Fruit fly (Drosophila melanogaster) whole organism, pupa: ENCODE measurements around the gene Ltn1.

Experiments
- CG10348 ChIP-seq: fragments of 200-800 bp; sonication (Bioruptor generic); IDR thresholded peaks from 2 replicates; pipeline ENCODE4 v1.3.6; 2022; ENCODE audit warnings: missing biosample characterization, missing genetic modification characterization
- CG12605 ChIP-seq: fragments of 200-800 bp; sonication (Bioruptor generic); IDR thresholded peaks from 2 replicates; pipeline ENCODE4 v1.3.6; 2022; ENCODE audit warnings: missing biosample characterization, missing genetic modification characterization
- CG15710 ChIP-seq: fragments of 200-800 bp; sonication (Bioruptor generic); optimal IDR thresholded peaks from 2 replicates; lab custom pipeline; 2018; ENCODE audit warnings: missing biosample characterization, mild to moderate bottlenecking, missing genetic modification characterization, moderate library complexity
- CG17806 ChIP-seq: fragments of 200-800 bp; sonication (Bioruptor generic); optimal IDR thresholded peaks from 2 replicates; lab custom pipeline; 2018; ENCODE audit warnings: missing biosample characterization, mild to moderate bottlenecking, missing genetic modification characterization, moderate library complexity
- CG34367 ChIP-seq: fragments of 200-800 bp; sonication (Bioruptor generic); optimal IDR thresholded peaks from 2 replicates; lab custom pipeline; 2018; ENCODE audit warnings: missing biosample characterization, mild to moderate bottlenecking, missing genetic modification characterization
- CG4496 ChIP-seq: fragments of 200-800 bp; sonication (Bioruptor generic); IDR thresholded peaks from 3 replicates; pipeline ENCODE4 v1.3.6; 2022; ENCODE audit warnings: missing biosample characterization, missing genetic modification characterization
- CG8301 ChIP-seq: fragments of 200-800 bp; sonication (Bioruptor generic); optimal IDR thresholded peaks from 2 replicates; lab custom pipeline; 2018; ENCODE audit warnings: missing biosample characterization, mild to moderate bottlenecking, missing genetic modification characterization
- EcR ChIP-seq: fragments of 200-800 bp; sonication (Bioruptor generic); optimal IDR thresholded peaks from 3 replicates; lab custom pipeline; 2019; ENCODE audit warnings: missing biosample characterization, missing genetic modification characterization, mild to moderate bottlenecking, moderate library complexity, missing genetic modification reagents
- Pif1A ChIP-seq: fragments of 200-800 bp; sonication (Bioruptor generic); optimal IDR thresholded peaks from 3 replicates; lab custom pipeline; 2016; ENCODE audit warnings: missing biosample characterization, missing genetic modification characterization
- Pif1B ChIP-seq: fragments of 200-800 bp; sonication (Bioruptor generic); optimal IDR thresholded peaks from 3 replicates; lab custom pipeline; 2016; ENCODE audit warnings: missing biosample characterization, missing genetic modification characterization
- Snoo ChIP-seq: fragments of 200-800 bp; sonication (Bioruptor generic); optimal IDR thresholded peaks from 3 replicates; lab custom pipeline; 2017; ENCODE audit warnings: missing biosample characterization, mild to moderate bottlenecking, missing genetic modification characterization, inconsistent platforms
- fd96Ca ChIP-seq: fragments of 200-800 bp; sonication (Bioruptor generic); IDR thresholded peaks from 3 replicates; pipeline ENCODE4 v1.3.6; 2022; ENCODE audit warnings: missing biosample characterization, missing genetic modification characterization
- gl ChIP-seq: fragments of 200-800 bp; sonication (Bioruptor generic); optimal IDR thresholded peaks from 2 replicates; lab custom pipeline; 2018; ENCODE audit warnings: missing biosample characterization, mild to moderate bottlenecking, missing genetic modification characterization

DNA sequence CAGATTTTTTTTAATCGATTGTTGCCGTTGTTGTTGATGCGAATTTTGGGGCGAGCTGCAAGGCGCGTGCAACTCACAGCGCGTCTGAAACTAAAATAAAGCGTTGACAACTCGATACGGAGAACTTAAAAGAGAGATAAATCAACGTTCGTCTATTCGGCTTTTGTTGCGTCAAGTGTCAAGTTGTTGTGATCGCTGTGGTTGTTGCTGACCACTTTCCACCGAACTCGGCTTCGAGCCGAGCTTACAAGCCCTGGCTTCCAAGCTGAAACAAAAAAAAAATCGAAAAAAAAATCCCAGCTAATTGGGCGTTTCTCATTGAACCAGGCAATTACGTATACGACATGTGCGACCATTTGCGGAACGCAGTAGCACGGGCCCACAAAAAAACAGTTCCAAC is 48.3 kb downstream of the Ltn1 start, which contains the start of gene CG9452:
- TF ChIP-seq CG4496 (GFP tag; lab: Robert Waterston, UW), result no peak
- TF ChIP-seq CG10348 (GFP tag; lab: Robert Waterston, UW), result no peak
- TF ChIP-seq fd96Ca (GFP tag; lab: Robert Waterston, UW), result no peak
- no peak for TF ChIP-seq CG12605 (GFP tag; lab: Robert Waterston, UW)
- TF ChIP-seq gl (tag; lab: Kevin White, UChicago), result no peak
- TF ChIP-seq EcR (GFP tag; lab: Kevin White, UChicago), result no peak
- no peak for TF ChIP-seq CG8301 (tag; lab: Kevin White, UChicago)
- TF ChIP-seq CG15710 (tag; lab: Kevin White, UChicago), result no peak
- TF ChIP-seq CG34367 (tag; lab: Kevin White, UChicago), result no peak
- TF ChIP-seq CG17806 (tag; lab: Kevin White, UChicago), result no peak
- no peak for TF ChIP-seq Pif1A (GFP tag; lab: Kevin White, UChicago)
- TF ChIP-seq Snoo (tag; lab: Kevin White, UChicago), result no peak
- TF ChIP-seq Pif1B (GFP tag; lab: Kevin White, UChicago), result no peak
